Worm (Caenorhabditis elegans) whole organism, L1 larva: ENCODE results near the gene fip-1.

Source experiments
- C04F5.9 ChIP-seq: sonication (generic microtip); optimal IDR thresholded peaks from 2 replicates; lab custom pipeline; 2016; ENCODE audit warnings: missing genetic modification characterization, missing compliant biosample characterization
- C16A3.4 ChIP-seq: fragments of 150-350 bp; optimal IDR thresholded peaks from 2 replicates; lab custom pipeline; 2014; ENCODE audit warnings: missing biosample characterization, missing genetic modification characterization
- ama-1 ChIP-seq: fragments of 150-350 bp; optimal IDR thresholded peaks from 2 replicates; lab custom pipeline; 2014
- blmp-1 ChIP-seq: fragments of 150-350 bp; optimal IDR thresholded peaks from 2 replicates; lab custom pipeline; 2014; ENCODE audit warnings: missing biosample characterization, missing genetic modification characterization
- ceh-82 ChIP-seq, 3 experiments: fragments of 150-350 bp in 1 of 3; sonication (generic microtip) in 2 of 3; optimal IDR thresholded peaks; 2 replicates each; lab custom pipeline; 2014 to 2017; ENCODE audit warnings: missing biosample characterization in 3 of 3, missing genetic modification characterization in 3 of 3
- ceh-88 ChIP-seq: fragments of 200-800 bp; sonication (Bioruptor generic); IDR thresholded peaks from 2 replicates; pipeline ENCODE4 v1.3.6; 2022; ENCODE audit warnings: missing genetic modification characterization, missing compliant biosample characterization
- dpl-1 ChIP-seq, 3 experiments: fragments of 150-350 bp in 2 of 3; sonication (generic microtip) in 1 of 3; optimal IDR thresholded peaks; 2 replicates each; lab custom pipeline; 2014 to 2017; ENCODE audit warnings: missing biosample characterization in 3 of 3, missing genetic modification characterization in 3 of 3, missing genetic modification reagents in 3 of 3
- dsc-1 ChIP-seq: sonication (generic microtip); optimal IDR thresholded peaks from 2 replicates; lab custom pipeline; 2016; ENCODE audit warnings: mild to moderate bottlenecking, missing genetic modification characterization, missing compliant biosample characterization
- efl-1 ChIP-seq, 4 experiments: fragments of 150-350 bp; optimal IDR thresholded peaks in 3 of 4; peaks in 1 of 4; 1 replicate in 1 of 4; 2 replicates in 3 of 4; lab custom pipeline; 2014; ENCODE audit warnings: missing biosample characterization in 2 of 4, missing genetic modification characterization in 2 of 4, missing genetic modification reagents in 2 of 4
- elt-2 ChIP-seq: sonication (generic microtip); optimal IDR thresholded peaks from 2 replicates; lab custom pipeline; 2016; ENCODE audit warnings: missing genetic modification characterization, mild to moderate bottlenecking, inconsistent platforms, missing compliant biosample characterization, missing genetic modification reagents
- fkh-8 ChIP-seq: sonication (generic microtip); optimal IDR thresholded peaks from 2 replicates; lab custom pipeline; 2016; ENCODE audit warnings: mild to moderate bottlenecking, missing genetic modification characterization, missing compliant biosample characterization
- lin-13 ChIP-seq: fragments of 150-350 bp; optimal IDR thresholded peaks from 2 replicates; lab custom pipeline; 2014; ENCODE audit warnings: missing biosample characterization, missing genetic modification reagents, missing genetic modification characterization
- lin-14 ChIP-seq: fragments of 200-800 bp; sonication (Bioruptor generic); optimal IDR thresholded peaks from 2 replicates; lab custom pipeline; 2018; ENCODE audit warnings: mild to moderate bottlenecking, missing genetic modification characterization, moderate library complexity, missing compliant biosample characterization
- lin-35 ChIP-seq, 2 experiments: fragments of 150-350 bp; optimal IDR thresholded peaks; 2 replicates each; lab custom pipeline; 2014; ENCODE audit warnings: missing biosample characterization in 2 of 2, missing genetic modification characterization in 2 of 2, missing genetic modification reagents in 2 of 2
- lin-39 ChIP-seq: fragments of 150-350 bp; optimal IDR thresholded peaks from 2 replicates; lab custom pipeline; 2014; ENCODE audit warnings: missing biosample characterization, missing genetic modification reagents, missing genetic modification characterization
- lir-3 ChIP-seq: sonication (generic microtip); optimal IDR thresholded peaks from 2 replicates; lab custom pipeline; 2016; ENCODE audit warnings: mild to moderate bottlenecking, missing genetic modification characterization, moderate library complexity, missing compliant biosample characterization; ENCODE audit not compliant: poor library complexity
- lsy-2 ChIP-seq, 2 experiments: fragments of 150-350 bp; optimal IDR thresholded peaks; 2 replicates each; lab custom pipeline; 2014; ENCODE audit warnings: missing biosample characterization in 2 of 2, missing genetic modification characterization in 2 of 2
- mab-9 ChIP-seq: fragments of 200-800 bp; sonication (Bioruptor generic); IDR thresholded peaks from 2 replicates; pipeline ENCODE4 v1.3.6; 2022; ENCODE audit warnings: missing genetic modification reagents, missing genetic modification characterization, missing compliant biosample characterization
- mdl-1 ChIP-seq, 2 experiments: fragments of 150-350 bp; optimal IDR thresholded peaks; 2 replicates each; lab custom pipeline; 2014 to 2017; ENCODE audit warnings: missing biosample characterization in 2 of 2, missing genetic modification characterization in 2 of 2, inconsistent platforms in 1 of 2
- mep-1 ChIP-seq: fragments of 150-350 bp; optimal IDR thresholded peaks from 2 replicates; lab custom pipeline; 2014; ENCODE audit warnings: missing biosample characterization, missing genetic modification characterization
- nhr-11 ChIP-seq: fragments of 150-350 bp; optimal IDR thresholded peaks from 2 replicates; lab custom pipeline; 2014; ENCODE audit warnings: missing biosample characterization, missing genetic modification characterization
- nhr-19 ChIP-seq: fragments of 200-800 bp; sonication (Bioruptor generic); conservative IDR thresholded peaks from 2 replicates; pipeline ENCODE4 v1.3.6; 2022; ENCODE audit warnings: missing genetic modification characterization, missing compliant biosample characterization
- nhr-20 ChIP-seq: sonication (generic microtip); optimal IDR thresholded peaks from 2 replicates; lab custom pipeline; 2016; ENCODE audit warnings: mild to moderate bottlenecking, missing genetic modification characterization, missing compliant biosample characterization
- nhr-71 ChIP-seq: sonication (generic microtip); optimal IDR thresholded peaks from 2 replicates; lab custom pipeline; 2016; ENCODE audit warnings: mild to moderate bottlenecking, missing genetic modification characterization, moderate library complexity, missing compliant biosample characterization
- nhr-85 ChIP-seq: sonication (generic microtip); peaks from one replicate; lab custom pipeline; 2016; ENCODE audit warnings: missing genetic modification characterization, inconsistent platforms, missing compliant biosample characterization
- nhr-90 ChIP-seq: sonication (generic microtip); optimal IDR thresholded peaks from 2 replicates; lab custom pipeline; 2016; ENCODE audit warnings: mild to moderate bottlenecking, missing genetic modification characterization, missing compliant biosample characterization; ENCODE audit not compliant: poor library complexity
- pag-3 ChIP-seq: sonication (generic microtip); optimal IDR thresholded peaks from 2 replicates; lab custom pipeline; 2017; ENCODE audit warnings: missing genetic modification characterization, mild to moderate bottlenecking, missing compliant biosample characterization, antibody characterized with exemption, borderline replicate concordance; ENCODE audit not compliant: insufficient read depth
- rnt-1 ChIP-seq: sonication (generic microtip); optimal IDR thresholded peaks from 2 replicates; lab custom pipeline; 2016; ENCODE audit warnings: mild to moderate bottlenecking, missing genetic modification characterization, moderate library complexity, missing compliant biosample characterization
- skn-1 ChIP-seq: fragments of 150-350 bp; optimal IDR thresholded peaks from 2 replicates; lab custom pipeline; 2014; ENCODE audit warnings: missing biosample characterization, missing genetic modification characterization
- snu-23 ChIP-seq: sonication (generic microtip); optimal IDR thresholded peaks from 2 replicates; lab custom pipeline; 2016; ENCODE audit warnings: missing genetic modification characterization, missing compliant biosample characterization
- sox-4 ChIP-seq: sonication (generic microtip); optimal IDR thresholded peaks from 2 replicates; lab custom pipeline; 2016; ENCODE audit warnings: missing genetic modification characterization, missing compliant biosample characterization
- swsn-7 ChIP-seq: sonication (generic microtip); optimal IDR thresholded peaks from 2 replicates; lab custom pipeline; 2016; ENCODE audit warnings: missing genetic modification characterization, missing compliant biosample characterization
- tbx-2 ChIP-seq: sonication (generic microtip); optimal IDR thresholded peaks from 2 replicates; lab custom pipeline; 2016; ENCODE audit warnings: missing genetic modification characterization, missing compliant biosample characterization
- tlp-1 ChIP-seq: fragments of 150-350 bp; optimal IDR thresholded peaks from 2 replicates; lab custom pipeline; 2014; ENCODE audit warnings: missing biosample characterization, missing genetic modification characterization
- unc-30 ChIP-seq: sonication (generic microtip); optimal IDR thresholded peaks from 2 replicates; lab custom pipeline; 2017; ENCODE audit warnings: missing biosample characterization, missing genetic modification characterization
- unc-62 ChIP-seq: fragments of 150-350 bp; optimal IDR thresholded peaks from 2 replicates; lab custom pipeline; 2014; ENCODE audit warnings: missing biosample characterization, missing genetic modification reagents, missing genetic modification characterization
- unc-98 ChIP-seq: fragments of 200-800 bp; sonication (Bioruptor generic); IDR thresholded peaks from 2 replicates; pipeline ENCODE4 v1.3.6; 2022; ENCODE audit warnings: missing genetic modification characterization, missing compliant biosample characterization
- vab-15 ChIP-seq: sonication (generic microtip); optimal IDR thresholded peaks from 2 replicates; lab custom pipeline; 2017; ENCODE audit warnings: missing genotype, mild to moderate bottlenecking, missing genetic modification characterization, missing compliant biosample characterization
- xbp-1 ChIP-seq: sonication (generic microtip); optimal IDR thresholded peaks from 2 replicates; lab custom pipeline; 2016; ENCODE audit warnings: missing genetic modification characterization, missing compliant biosample characterization

fip-1 gene

DNA sequence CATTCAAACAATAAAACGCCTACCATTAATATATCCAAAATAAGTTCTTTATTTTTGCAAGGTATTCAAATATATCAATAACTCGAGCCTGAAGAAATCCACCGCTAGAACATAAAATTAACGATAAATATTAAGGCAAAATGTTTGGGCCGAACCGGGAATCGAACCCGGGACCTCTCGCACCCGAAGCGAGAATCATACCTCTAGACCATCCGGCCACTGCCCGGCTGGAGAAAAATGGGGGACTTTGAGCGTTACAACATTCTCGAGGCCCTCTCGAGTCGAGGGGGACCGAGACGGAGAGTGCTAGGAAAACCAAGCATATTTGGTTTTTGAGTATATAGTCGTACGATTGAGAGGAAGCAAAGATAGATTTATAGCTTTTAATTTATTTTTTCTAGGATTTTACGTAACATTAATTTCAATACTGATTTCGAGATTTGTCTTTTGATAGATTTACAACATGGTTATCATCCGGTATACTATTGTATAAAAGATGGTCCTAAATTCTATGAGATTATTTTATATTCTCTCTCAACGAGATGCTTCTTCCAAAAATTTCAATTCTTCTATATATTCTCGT lies 10.8 kb downstream of the fip-1 start, which contains the start of gene flp-23:
flp-23 (plus strand) TSS at position 533 of the 583 bp plus-strand sequence.
- peak; percentile 12 for TF ChIP-seq C16A3.4 (tag; lab: Kevin White, UChicago)
- TF ChIP-seq skn-1 (tag; lab: Kevin White, UChicago): peak; percentile 36
- peak; percentile 22 for TF ChIP-seq nhr-90 (tag; lab: Kevin White, UChicago)
- TF ChIP-seq pag-3 (tag; lab: Kevin White, UChicago): no peak
- TF ChIP-seq lin-14: peak; percentile 52
- TF ChIP-seq dpl-1 (GFP tag; optimal IDR thresholded peaks at IDR 0.05; lab: Kevin White, UChicago): peak in 2 of 3 experiments; percentile 24 to 30
- TF ChIP-seq lin-39 (tag; lab: Kevin White, UChicago): no peak
- TF ChIP-seq xbp-1 (tag; lab: Kevin White, UChicago): peak; percentile 34
- peak; percentile 9 for TF ChIP-seq nhr-20 (tag; lab: Kevin White, UChicago)
- TF ChIP-seq unc-30: no peak
- peak; percentile 17 for TF ChIP-seq lir-3 (tag; lab: Kevin White, UChicago)
- TF ChIP-seq snu-23 (GFP tag; lab: Kevin White, UChicago): peak; percentile 62
- peak; percentile 1 for TF ChIP-seq lin-13
- no peak for TF ChIP-seq C04F5.9
- TF ChIP-seq lsy-2 (tag; optimal IDR thresholded peaks at IDR 0.05; lab: Kevin White, UChicago): peak; percentile 29 to 50
- peak; percentile 12 for TF ChIP-seq dsc-1 (tag; lab: Kevin White, UChicago)
- no peak for TF ChIP-seq nhr-11
- TF ChIP-seq ceh-82 (tag; optimal IDR thresholded peaks at IDR 0.05; lab: Kevin White, UChicago): peak in 1 of 3 experiments; percentile 37
- TF ChIP-seq efl-1 (optimal IDR thresholded peaks at IDR 0.05; lab: Kevin White, UChicago): peak; percentile 19 to 34
- TF ChIP-seq efl-1 (GFP tag; optimal IDR thresholded peaks at IDR 0.05 in 1 of 2; lab: Kevin White, UChicago): peak in 1 of 2 experiments; percentile 33
- TF ChIP-seq mdl-1 (tag; optimal IDR thresholded peaks at IDR 0.05; lab: Kevin White, UChicago): peak in 1 of 2 experiments; percentile 23
- peak; percentile 2 to 36 for TF ChIP-seq lin-35 (GFP tag; optimal IDR thresholded peaks at IDR 0.05; lab: Kevin White, UChicago)
- peak; percentile 62 for TF ChIP-seq nhr-71 (tag; lab: Kevin White, UChicago)
- peak; percentile 47 for TF ChIP-seq rnt-1 (tag; lab: Kevin White, UChicago)
- no peak for TF ChIP-seq unc-98
- peak; percentile 28 for TF ChIP-seq tbx-2 (tag; lab: Kevin White, UChicago)
- TF ChIP-seq swsn-7 (tag; lab: Kevin White, UChicago): peak; percentile 48
- peak; percentile 20 for TF ChIP-seq mep-1 (tag; lab: Kevin White, UChicago)
- no peak for TF ChIP-seq fkh-8 (tag; lab: Kevin White, UChicago)
- TF ChIP-seq, all 84 proteins: peak for 21

DNA sequence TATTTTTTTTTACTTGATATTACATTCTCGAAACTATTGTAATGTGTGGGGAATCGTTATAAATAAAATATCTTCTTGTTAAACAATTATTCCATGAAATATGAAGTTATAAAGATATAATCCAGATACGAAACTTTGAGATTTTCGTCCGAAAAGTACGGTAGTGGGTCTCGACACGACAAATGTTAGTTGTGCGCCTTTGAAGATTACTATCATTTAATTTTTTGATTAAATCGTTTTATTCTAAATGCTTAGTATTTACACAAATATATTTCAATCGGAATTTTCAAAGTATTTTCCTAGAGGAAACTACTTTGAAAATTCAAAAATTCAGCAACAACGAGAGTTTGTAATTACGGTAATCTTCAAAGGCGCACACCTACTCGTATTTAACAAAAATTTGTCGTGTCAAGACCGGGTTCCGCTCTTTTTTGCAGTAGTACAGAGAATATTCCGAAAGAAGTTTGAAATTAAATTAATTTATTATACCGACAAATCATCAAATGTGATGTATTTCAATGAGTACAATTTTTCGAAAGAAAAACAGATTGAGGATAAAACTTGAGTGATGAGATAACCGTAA lies 12.7 kb downstream of the fip-1 start:
- TF ChIP-seq snu-23 (GFP tag; lab: Kevin White, UChicago) (no peak), pag-3 (tag; lab: Kevin White, UChicago) (no peak), sox-4 (tag; lab: Kevin White, UChicago) (no peak), nhr-20 (tag; lab: Kevin White, UChicago) (peak; percentile 0), tlp-1 (tag; lab: Kevin White, UChicago) (no peak), blmp-1 (no peak), ama-1 (lab: Kevin White, UChicago) (peak; percentile 88), tbx-2 (tag; lab: Kevin White, UChicago) (peak; percentile 13), nhr-90 (tag; lab: Kevin White, UChicago) (peak; percentile 47), lin-13 (no peak), vab-15 (tag; lab: Kevin White, UChicago) (no peak), elt-2 (tag; lab: Kevin White, UChicago) (peak; percentile 3), nhr-19 (peak; percentile 14; the same call in 1 of the 2 replicates), ceh-88 (GFP tag; lab: Robert Waterston, UW) (0 out of 2 replicates have a peak, but pooled peaks have one; percentile 31), skn-1 (tag; lab: Kevin White, UChicago) (no peak), mab-9 (GFP tag; lab: Robert Waterston, UW) (no peak), unc-62 (GFP tag; lab: Kevin White, UChicago) (no peak), nhr-85 (peak; percentile 19)
- TF ChIP-seq, all 84 proteins: peak for 8
